Worm (Caenorhabditis elegans): ENCODE data around the gene F49C12.7.

- TF ChIP-seq madf-2 (tag; optimal IDR thresholded peaks at IDR 0.05) (no peak), sdc-2 (tag; optimal IDR thresholded peaks at IDR 0.05) (no peak), ref-2 (tag; optimal IDR thresholded peaks at IDR 0.05) (no peak), hlh-15 (tag; optimal IDR thresholded peaks at IDR 0.05) (no peak), nhr-11 (tag; optimal IDR thresholded peaks at IDR 0.05) (no peak), C38D4.7 (GFP tag; optimal IDR thresholded peaks at IDR 0.05) (no peak), pag-3 (tag; optimal IDR thresholded peaks at IDR 0.05; ENCODE audit: borderline replicate concordance) (no peak), ceh-48 (tag; optimal IDR thresholded peaks at IDR 0.05) (no peak), lin-11 (tag; optimal IDR thresholded peaks at IDR 0.05) (no peak), eyg-1 (tag; optimal IDR thresholded peaks at IDR 0.05) (no peak), T23F11.4 (GFP tag; optimal IDR thresholded peaks at IDR 0.05) (no peak), pax-1 (tag; optimal IDR thresholded peaks at IDR 0.05) (no peak), ahr-1 (tag; optimal IDR thresholded peaks at IDR 0.05) (no peak), ama-1 (optimal IDR thresholded peaks at IDR 0.05) (no peak)
Measured at ce11 chrIV:9303994-9304393, 8.7 kb downstream of the F49C12.7 start, which contains the start of gene F49C12.4.
